Fruit fly (Drosophila melanogaster) whole organism, embryonic: ENCODE measurements around the gene CG2865.

Experiments
- C15 ChIP-seq: fragments of 200-800 bp; sonication (Bioruptor generic); IDR thresholded peaks from 3 replicates; pipeline ENCODE4 v1.3.6; 2022; ENCODE audit warnings: missing biosample characterization, missing genetic modification characterization
- CG10543 ChIP-seq: fragments of 200-800 bp; sonication (Bioruptor generic); optimal IDR thresholded peaks from 3 replicates; lab custom pipeline; 2017; ENCODE audit warnings: missing biosample characterization, mild to moderate bottlenecking, missing genetic modification characterization, moderate library complexity
- CG10565 ChIP-seq: fragments of 200-800 bp; sonication (Bioruptor generic); optimal IDR thresholded peaks from 3 replicates; lab custom pipeline; 2016; ENCODE audit warnings: missing biosample characterization, mild to moderate bottlenecking, missing genetic modification characterization
- CG11093 ChIP-seq: fragments of 200-800 bp; sonication (Bioruptor generic); IDR thresholded peaks from 3 replicates; pipeline ENCODE4 v1.3.6; 2022; ENCODE audit warnings: missing biosample characterization, missing genetic modification characterization
- CG11398 ChIP-seq: fragments of 200-800 bp; sonication (Bioruptor generic); optimal IDR thresholded peaks from 2 replicates; lab custom pipeline; 2016; ENCODE audit warnings: missing biosample characterization, missing genetic modification characterization
- CG11560 ChIP-seq: fragments of 200-800 bp; sonication (Bioruptor generic); IDR thresholded peaks from 3 replicates; pipeline ENCODE4 v1.3.6; 2022; ENCODE audit warnings: missing biosample characterization, missing genetic modification characterization
- CG12071 ChIP-seq: fragments of 200-800 bp; sonication (Bioruptor generic); optimal IDR thresholded peaks from 3 replicates; lab custom pipeline; 2018; ENCODE audit warnings: missing biosample characterization, mild to moderate bottlenecking, missing genetic modification characterization
- CG12744 ChIP-seq: fragments of 200-800 bp; sonication (Bioruptor generic); optimal IDR thresholded peaks from 2 replicates; lab custom pipeline; 2016; ENCODE audit warnings: missing biosample characterization, missing genetic modification characterization
- CG14710 ChIP-seq: fragments of 200-800 bp; sonication (Bioruptor generic); optimal IDR thresholded peaks from 3 replicates; lab custom pipeline; 2019; ENCODE audit warnings: missing biosample characterization, mild to moderate bottlenecking, missing genetic modification characterization, moderate library complexity
- CG14965 ChIP-seq: fragments of 200-800 bp; sonication (Bioruptor generic); optimal IDR thresholded peaks from 2 replicates; lab custom pipeline; 2016; ENCODE audit warnings: missing biosample characterization, missing genetic modification characterization, borderline replicate concordance
- CG15269 ChIP-seq: fragments of 200-800 bp; sonication (Bioruptor generic); optimal IDR thresholded peaks from 2 replicates; lab custom pipeline; 2018; ENCODE audit warnings: missing biosample characterization, mild to moderate bottlenecking, missing genetic modification characterization, moderate library complexity
- CG17829 ChIP-seq: fragments of 200-800 bp; optimal IDR thresholded peaks from 2 replicates; lab custom pipeline; 2019; ENCODE audit warnings: missing biosample characterization, mild to moderate bottlenecking, missing genetic modification characterization, moderate library complexity
- CG17912 ChIP-seq: fragments of 200-800 bp; sonication (Bioruptor generic); optimal IDR thresholded peaks from 2 replicates; lab custom pipeline; 2018; ENCODE audit warnings: missing biosample characterization, mild to moderate bottlenecking, missing genetic modification characterization
- CG18011 ChIP-seq: fragments of 200-800 bp; sonication (Bioruptor generic); optimal IDR thresholded peaks from 2 replicates; lab custom pipeline; 2017; ENCODE audit warnings: missing biosample characterization, missing genetic modification characterization, mild to moderate bottlenecking, moderate library complexity, missing genotype
- CG2120 ChIP-seq: fragments of 200-800 bp; sonication (Bioruptor generic); optimal IDR thresholded peaks from 3 replicates; lab custom pipeline; 2016; ENCODE audit warnings: missing biosample characterization, missing genetic modification characterization
- CG30403 ChIP-seq: fragments of 200-800 bp; sonication (Bioruptor generic); optimal IDR thresholded peaks from 3 replicates; lab custom pipeline; 2016; ENCODE audit warnings: missing biosample characterization, missing genetic modification characterization
- CG33557 ChIP-seq: fragments of 200-800 bp; sonication (Bioruptor generic); optimal IDR thresholded peaks from 2 replicates; lab custom pipeline; 2019; ENCODE audit warnings: missing biosample characterization, mild to moderate bottlenecking, missing genetic modification characterization, moderate library complexity
- CG3847 ChIP-seq: fragments of 200-800 bp; sonication (Bioruptor generic); IDR thresholded peaks from 2 replicates; pipeline ENCODE4 v1.3.6; 2022; ENCODE audit warnings: missing biosample characterization, missing genetic modification characterization
- CG4707 ChIP-seq: fragments of 200-800 bp; sonication (Bioruptor generic); optimal IDR thresholded peaks from 2 replicates; lab custom pipeline; 2018; ENCODE audit warnings: missing biosample characterization, mild to moderate bottlenecking, missing genetic modification characterization, moderate library complexity
- CG6654 ChIP-seq: fragments of 200-800 bp; sonication (Bioruptor generic); optimal IDR thresholded peaks from 2 replicates; lab custom pipeline; 2017; ENCODE audit warnings: missing biosample characterization, mild to moderate bottlenecking, missing genetic modification characterization
- CG6854 ChIP-seq: fragments of 200-800 bp; sonication (Bioruptor generic); optimal IDR thresholded peaks from 3 replicates; lab custom pipeline; 2017; ENCODE audit warnings: missing biosample characterization, mild to moderate bottlenecking, missing genetic modification characterization
- CG7271 ChIP-seq: fragments of 200-800 bp; sonication (Bioruptor generic); optimal IDR thresholded peaks from 2 replicates; lab custom pipeline; 2018; ENCODE audit warnings: missing biosample characterization, mild to moderate bottlenecking, missing genetic modification characterization, moderate library complexity
- CG8359 ChIP-seq: fragments of 200-800 bp; sonication (Bioruptor generic); optimal IDR thresholded peaks from 2 replicates; lab custom pipeline; 2017; ENCODE audit warnings: missing biosample characterization, mild to moderate bottlenecking, missing genetic modification characterization, borderline replicate concordance
- CHES-1-like ChIP-seq: fragments of 200-800 bp; sonication (Bioruptor generic); optimal IDR thresholded peaks from 2 replicates; lab custom pipeline; 2016; ENCODE audit warnings: missing biosample characterization, missing genetic modification characterization
- Chrac-16 ChIP-seq: fragments of 200-800 bp; sonication (Bioruptor generic); optimal IDR thresholded peaks from 3 replicates; lab custom pipeline; 2016; ENCODE audit warnings: missing biosample characterization, missing genetic modification characterization
- CoRest ChIP-seq: fragments of 200-800 bp; sonication (Bioruptor generic); optimal IDR thresholded peaks from 3 replicates; lab custom pipeline; 2018; ENCODE audit warnings: missing biosample characterization, mild to moderate bottlenecking, missing genetic modification characterization, moderate library complexity
- Ets97D ChIP-seq: fragments of 200-800 bp; sonication (Bioruptor generic); optimal IDR thresholded peaks from 3 replicates; lab custom pipeline; 2016; ENCODE audit warnings: missing biosample characterization, missing genetic modification characterization
- Gug ChIP-seq: fragments of 200-800 bp; sonication (Bioruptor generic); IDR thresholded peaks from 4 replicates; pipeline ENCODE4 v1.3.6; 2022; ENCODE audit warnings: missing biosample characterization, missing genetic modification characterization
- Hmx ChIP-seq: fragments of 200-800 bp; sonication (Bioruptor generic); optimal IDR thresholded peaks from 2 replicates; lab custom pipeline; 2016; ENCODE audit warnings: missing biosample characterization, missing genetic modification characterization
- Hr39 ChIP-seq: fragments of >200 bp; optimal IDR thresholded peaks from 2 replicates; lab custom pipeline; 2017
- Hr51 ChIP-seq, 2 experiments: fragments of 200-800 bp; sonication (Bioruptor generic); optimal IDR thresholded peaks; 2 replicates in 1 of 2; 3 replicates in 1 of 2; lab custom pipeline; 2016 to 2018; ENCODE audit warnings: missing biosample characterization in 2 of 2, missing genetic modification characterization in 2 of 2, mild to moderate bottlenecking in 1 of 2, moderate library complexity in 1 of 2
- Mes4 ChIP-seq: fragments of 200-800 bp; sonication (Bioruptor generic); optimal IDR thresholded peaks from 2 replicates; lab custom pipeline; 2016; ENCODE audit warnings: missing biosample characterization, missing genetic modification characterization
- Mrtf ChIP-seq: fragments of 200-800 bp; sonication (Bioruptor generic); IDR thresholded peaks from 3 replicates; pipeline ENCODE4 v1.3.6; 2022; ENCODE audit warnings: missing biosample characterization, missing genetic modification characterization
- Nf-YA ChIP-seq: fragments of 200-800 bp; sonication (Bioruptor generic); IDR thresholded peaks from 2 replicates; pipeline ENCODE4 v1.3.6; 2022; ENCODE audit warnings: missing biosample characterization, missing genetic modification characterization
- Opbp ChIP-seq: fragments of 200-800 bp; sonication (Bioruptor generic); IDR thresholded peaks from 3 replicates; pipeline ENCODE4 v1.3.6; 2022; ENCODE audit warnings: missing biosample characterization, missing genetic modification characterization; ENCODE audit not compliant: partially characterized antibody
- Poxn ChIP-seq: fragments of 200-800 bp; sonication (Bioruptor generic); IDR thresholded peaks from 2 replicates; pipeline ENCODE4 v1.3.6; 2022; ENCODE audit warnings: missing biosample characterization, missing genetic modification characterization
- caup ChIP-seq: fragments of 200-800 bp; sonication (Bioruptor generic); optimal IDR thresholded peaks from 3 replicates; lab custom pipeline; 2017; ENCODE audit warnings: missing biosample characterization, mild to moderate bottlenecking, missing genetic modification characterization, moderate library complexity; ENCODE audit not compliant: severe bottlenecking
- crc ChIP-seq: fragments of 200-800 bp; sonication (Bioruptor generic); optimal IDR thresholded peaks from 2 replicates; lab custom pipeline; 2016; ENCODE audit warnings: missing biosample characterization, missing genetic modification characterization
- croc ChIP-seq: fragments of 200-800 bp; sonication (Bioruptor generic); conservative IDR thresholded peaks from 3 replicates; pipeline ENCODE4 v1.3.6; 2022; ENCODE audit warnings: missing biosample characterization, missing genetic modification characterization
- danr ChIP-seq: fragments of 200-800 bp; sonication (Bioruptor generic); IDR thresholded peaks from 2 replicates; pipeline ENCODE4 v1.3.6; 2022; ENCODE audit warnings: missing biosample characterization, missing genetic modification characterization
- kah ChIP-seq: fragments of 200-800 bp; sonication (Bioruptor generic); optimal IDR thresholded peaks from 2 replicates; lab custom pipeline; 2018; ENCODE audit warnings: missing biosample characterization, mild to moderate bottlenecking, missing genetic modification characterization
- mld ChIP-seq: fragments of 200-800 bp; sonication (Bioruptor generic); IDR thresholded peaks from 3 replicates; pipeline ENCODE4 v1.3.6; 2022; ENCODE audit warnings: missing biosample characterization, missing genetic modification characterization; ENCODE audit not compliant: partially characterized antibody
- nau ChIP-seq: fragments of 200-800 bp; sonication (Bioruptor generic); optimal IDR thresholded peaks from 3 replicates; lab custom pipeline; 2017; ENCODE audit warnings: missing biosample characterization, mild to moderate bottlenecking, missing genetic modification characterization, missing genetic modification reagents
- otp ChIP-seq: fragments of 200-800 bp; sonication (Bioruptor generic); IDR thresholded peaks from 3 replicates; pipeline ENCODE4, ENCODE4 v1.3.6; 2022; ENCODE audit warnings: missing biosample characterization, missing genetic modification characterization
- p53 ChIP-seq: fragments of 200-800 bp; sonication (Bioruptor generic); optimal IDR thresholded peaks from 2 replicates; lab custom pipeline; 2016; ENCODE audit warnings: missing biosample characterization, missing genetic modification characterization
- repo ChIP-seq: fragments of 200-800 bp; sonication (Bioruptor generic); optimal IDR thresholded peaks from 2 replicates; lab custom pipeline; 2016; ENCODE audit warnings: missing biosample characterization, missing genetic modification characterization
- sens ChIP-seq: fragments of 200-800 bp; sonication (Bioruptor generic); peaks from one replicate; lab custom pipeline; 2016; ENCODE audit warnings: missing biosample characterization, missing genetic modification characterization
- zf30C ChIP-seq: fragments of 200-800 bp; sonication (Bioruptor generic); optimal IDR thresholded peaks from 3 replicates; lab custom pipeline; 2018; ENCODE audit warnings: missing biosample characterization, mild to moderate bottlenecking, missing genetic modification characterization

CG2865 gene

dm6 chrX:2296230-2297044 is 3.2 kb upstream of the CG2865 start (continued):
- TF ChIP-seq CG11560 (tag; lab: Robert Waterston, UW) = peak; percentile 68; the same call in 2 of the 3 replicates
- TF ChIP-seq CG14710 (tag; lab: Kevin White, UChicago) = peak; percentile 95
- peak; percentile 95 for TF ChIP-seq CG30403
- peak; percentile 98 for TF ChIP-seq CG4707 (GFP tag; lab: Kevin White, UChicago)
- TF ChIP-seq Gug (GFP tag; lab: Robert Waterston, UW) = peak; percentile 76
- TF ChIP-seq kah (GFP tag; lab: Kevin White, UChicago) = peak; percentile 88
- peak; percentile 94 for TF ChIP-seq CG2120 (GFP tag; lab: Kevin White, UChicago)
- TF ChIP-seq Mes4 (GFP tag; lab: Kevin White, UChicago) = peak; percentile 93
- TF ChIP-seq CG10543 = peak; percentile 92
- TF ChIP-seq CG11093 (GFP tag; lab: Robert Waterston, UW) = peak; percentile 77; the same call in 2 of the 3 replicates
- TF ChIP-seq Nf-YA (GFP tag; lab: Robert Waterston, UW) = peak; percentile 64
- no peak for TF ChIP-seq CG7271
- peak; percentile 84 for TF ChIP-seq croc
- peak; percentile 6; the same call in 1 of the 2 replicates for TF ChIP-seq Poxn (GFP tag; lab: Robert Waterston, UW)
- no peak for TF ChIP-seq otp (GFP tag; lab: Robert Waterston, UW)
- peak; percentile 88 to 95 for TF ChIP-seq Hr51 (GFP tag; optimal IDR thresholded peaks at IDR 0.05; lab: Kevin White, UChicago)
- no peak for TF ChIP-seq mld (GFP tag; lab: Robert Waterston, UW)
- TF ChIP-seq CG33557 (GFP tag; lab: Kevin White, UChicago) = peak; percentile 91
- TF ChIP-seq CG14965 (GFP tag; lab: Kevin White, UChicago) = peak; percentile 72
- TF ChIP-seq CG11398 = peak; percentile 95
- TF ChIP-seq Ets97D (GFP tag; lab: Kevin White, UChicago) = peak; percentile 49
- TF ChIP-seq repo = peak; percentile 90
- TF ChIP-seq CG17829 (tag; lab: Kevin White, UChicago) = peak; percentile 91
- peak; percentile 94 for TF ChIP-seq CG15269 (tag; lab: Kevin White, UChicago)
- TF ChIP-seq Hr39 = no peak
- peak; percentile 97 for TF ChIP-seq CoRest (tag; lab: Kevin White, UChicago)
- peak; percentile 99 for TF ChIP-seq sens (GFP tag; lab: Kevin White, UChicago)
- peak; percentile 82 for TF ChIP-seq CG12071 (GFP tag; lab: Kevin White, UChicago)
- peak; percentile 85 for TF ChIP-seq CG6654 (GFP tag; lab: Kevin White, UChicago)
- TF ChIP-seq danr (GFP tag; lab: Robert Waterston, UW) = peak; percentile 76
- TF ChIP-seq CG18011 (GFP tag; lab: Kevin White, UChicago) = peak; percentile 79
- TF ChIP-seq Hmx (GFP tag; lab: Kevin White, UChicago) = peak; percentile 84
- peak; percentile 91 for TF ChIP-seq CG6854 (GFP tag; lab: Kevin White, UChicago)
- TF ChIP-seq CG17912 (GFP tag; lab: Kevin White, UChicago) = peak; percentile 21
- TF ChIP-seq CHES-1-like (GFP tag; lab: Kevin White, UChicago) = peak; percentile 95
- TF ChIP-seq Opbp = no peak
- TF ChIP-seq C15 (GFP tag; lab: Robert Waterston, UW) = peak; percentile 54; the same call in 1 of the 3 replicates
- TF ChIP-seq CG3847 (GFP tag; lab: Robert Waterston, UW) = peak; percentile 83
- peak; percentile 88 for TF ChIP-seq CG8359 (GFP tag; lab: Kevin White, UChicago)
- peak; percentile 80 for TF ChIP-seq Mrtf (GFP tag; lab: Robert Waterston, UW)
- TF ChIP-seq CG10565 (GFP tag; lab: Kevin White, UChicago) = peak; percentile 69
- TF ChIP-seq caup = peak; percentile 92
- TF ChIP-seq CG12744 = peak; percentile 92
- TF ChIP-seq zf30C = no peak
- TF ChIP-seq Chrac-16 (GFP tag; lab: Kevin White, UChicago) = peak; percentile 92
- peak; percentile 81 for TF ChIP-seq nau (GFP tag; lab: Kevin White, UChicago)
- peak; percentile 94 for TF ChIP-seq crc (GFP tag; lab: Kevin White, UChicago)
- TF ChIP-seq p53 (GFP tag; lab: Kevin White, UChicago) = peak; percentile 89
